Fruit fly (Drosophila melanogaster) S2 (cell line): ENCODE results near the gene CG10376.

ENCODE experiments used
- CG8478 ChIP-seq: fragments of >200 bp; optimal IDR thresholded peaks from 2 replicates; lab custom pipeline; 2018
- CTCF ChIP-seq, 2 experiments: fragments of >200 bp; optimal IDR thresholded peaks; 2 replicates each; lab custom pipeline; 2018

DNA sequence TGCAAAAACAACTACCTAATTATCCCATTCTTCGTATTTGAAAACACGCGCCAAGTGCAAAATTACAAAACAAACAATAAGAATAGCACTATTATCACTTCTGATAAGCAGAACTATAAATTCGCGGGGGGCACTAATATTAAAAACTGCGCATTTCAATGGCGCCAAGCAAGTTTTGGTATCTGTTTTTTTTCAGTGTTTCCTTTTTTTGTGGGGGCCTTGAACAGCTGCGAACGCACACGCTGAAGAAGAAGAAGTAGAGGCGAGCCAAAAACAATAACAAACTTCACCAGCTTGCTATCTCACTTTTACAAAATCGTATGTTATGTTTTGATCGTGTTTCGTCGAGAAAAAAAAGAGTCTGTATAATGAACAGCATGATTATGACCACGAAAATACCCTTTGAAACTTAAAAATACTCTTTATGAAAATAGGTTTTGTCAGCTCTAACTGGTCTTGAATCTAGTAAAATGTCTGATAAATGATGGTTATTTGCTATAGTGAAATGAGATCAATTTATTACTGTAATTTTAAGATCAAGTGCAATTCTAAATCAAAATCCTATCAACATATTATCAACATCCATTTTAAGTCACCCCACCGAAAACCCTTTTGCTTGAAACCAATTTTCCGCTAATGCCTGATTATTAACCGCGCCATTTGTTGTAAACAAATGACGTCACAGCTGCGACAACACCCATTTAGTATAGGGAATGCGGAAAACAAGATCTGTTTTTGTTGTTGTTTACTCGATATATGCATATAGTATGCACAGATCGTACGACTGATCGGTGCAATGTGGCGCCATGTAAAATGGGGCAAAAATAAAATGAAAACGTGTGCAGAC is 8.8 kb downstream of the CG10376 start:
- TF ChIP-seq CG8478 (no peak), CTCF (optimal IDR thresholded peaks at IDR 0.05; lab: Kevin White, UChicago) (no peak)
